Fruit fly (Drosophila melanogaster): ENCODE results near the gene CG14042.
A peak's percentile ranks its signal among the peaks of the same experiment; 100 is the strongest.

Gene CG14042

DNA sequence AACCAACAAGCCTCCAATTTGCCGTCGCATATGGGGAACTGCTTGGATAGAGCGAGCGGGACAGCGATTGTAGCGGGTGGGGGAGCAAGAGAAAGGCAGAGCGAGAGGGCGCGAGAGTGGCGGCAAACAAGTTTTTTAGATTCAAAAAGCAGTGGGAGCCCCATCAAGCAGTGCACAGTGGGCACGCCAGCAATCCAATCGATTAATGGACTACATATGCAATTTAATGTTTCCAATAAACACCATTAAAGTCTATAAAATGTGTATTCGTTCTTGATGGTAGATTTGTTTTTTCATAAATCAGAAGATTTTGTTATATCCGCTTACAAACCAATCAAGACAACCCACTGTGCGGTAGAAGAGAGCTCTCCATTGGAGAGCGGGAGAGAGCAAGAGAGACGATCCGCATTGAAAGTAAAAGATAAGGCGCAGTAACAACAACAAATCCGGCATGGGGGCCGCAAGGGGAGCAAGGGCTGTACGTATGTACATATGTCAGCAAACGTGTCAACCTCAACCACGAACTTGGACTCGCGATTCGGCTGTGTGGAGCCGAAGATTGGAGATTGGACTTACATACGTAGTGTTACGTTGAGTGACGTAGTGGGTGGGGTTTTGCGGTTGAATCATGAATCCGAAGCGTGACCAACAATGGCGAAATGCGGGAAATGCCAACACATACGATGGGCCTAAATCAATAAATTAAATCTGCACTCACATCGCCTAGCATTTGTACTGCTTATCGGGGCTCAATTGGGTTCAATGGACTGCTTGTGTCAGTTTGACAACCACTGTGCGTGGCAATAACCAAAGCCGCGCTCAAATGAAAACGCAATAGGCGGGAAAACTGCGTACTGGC, 39.9 kb upstream of the CG14042 start (continued):
- TF ChIP-seq ftz-f1 (GFP tag; optimal IDR thresholded peaks at IDR 0.05) (peak; percentile 88), CG10565 (GFP tag; optimal IDR thresholded peaks at IDR 0.05) (peak; percentile 97), H15 (GFP tag; IDR thresholded peaks at IDR 0.05) (peak; percentile 99), CG6254 (GFP tag; optimal IDR thresholded peaks at IDR 0.05) (peak; percentile 97), lola (GFP tag; optimal IDR thresholded peaks at IDR 0.05) (peak in 1 of 3 experiments; percentile 98), Lim3 (GFP tag; IDR thresholded peaks at IDR 0.05) (peak; percentile 99; the same call in 1 of the 2 replicates), YL-1 (GFP tag; optimal IDR thresholded peaks at IDR 0.05) (peak; percentile 97), ken (GFP tag; IDR thresholded peaks at IDR 0.05) (peak; percentile 99), CG10979 (tag; optimal IDR thresholded peaks at IDR 0.05) (peak; percentile 99), sug (tag; optimal IDR thresholded peaks at IDR 0.05) (peak; percentile 100), PHDP (tag; optimal IDR thresholded peaks at IDR 0.05) (peak; percentile 99), Bteb2 (GFP tag; optimal IDR thresholded peaks at IDR 0.05) (peak; percentile 98), HmgD (GFP tag; optimal IDR thresholded peaks at IDR 0.05) (peak; percentile 99), CG12769 (tag; optimal IDR thresholded peaks at IDR 0.05) (peak; percentile 99), HLHmδ (GFP tag; optimal IDR thresholded peaks at IDR 0.05) (peak; percentile 12), CG17359 (tag; optimal IDR thresholded peaks at IDR 0.05) (peak; percentile 99), CG10543 (GFP tag; optimal IDR thresholded peaks at IDR 0.05) (peak; percentile 98), CG13287 (GFP tag; IDR thresholded peaks at IDR 0.05; ENCODE audit: partially characterized antibody) (peak; percentile 69), Jarid2 (GFP tag; optimal IDR thresholded peaks at IDR 0.05) (peak; percentile 94), CG16815 (GFP tag; optimal IDR thresholded peaks at IDR 0.05) (peak; percentile 99), Opbp (GFP tag; IDR thresholded peaks at IDR 0.05; ENCODE audit: partially characterized antibody) (peak; percentile 66; the same call in 2 of the 3 replicates), Xrp1 (GFP tag; IDR thresholded peaks at IDR 0.05) (peak; percentile 99), CG6765 (GFP tag; optimal IDR thresholded peaks at IDR 0.05) (peak; percentile 97), CG1602 (GFP tag; optimal IDR thresholded peaks at IDR 0.05) (peak; percentile 100), CG33557 (GFP tag; optimal IDR thresholded peaks at IDR 0.05) (peak; percentile 98), CG17328 (GFP tag; IDR thresholded peaks at IDR 0.05) (peak; percentile 99), CG4424 (GFP tag; optimal IDR thresholded peaks at IDR 0.05) (peak; percentile 99), CG18764 (GFP tag; optimal IDR thresholded peaks at IDR 0.05) (peak; percentile 99), gt (GFP tag; IDR thresholded peaks at IDR 0.05) (peak; percentile 98), CG7987 (GFP tag; optimal IDR thresholded peaks at IDR 0.05) (peak; percentile 97), CG18262 (tag; optimal IDR thresholded peaks at IDR 0.05) (peak; percentile 99), CG15696 (tag; optimal IDR thresholded peaks at IDR 0.05) (peak; percentile 97), ind (GFP tag; optimal IDR thresholded peaks at IDR 0.05) (peak; percentile 99), CG3726 (GFP tag; IDR thresholded peaks at IDR 0.05) (peak; percentile 99), jing (GFP tag; optimal IDR thresholded peaks at IDR 0.05) (peak; percentile 99), Spps (tag; optimal IDR thresholded peaks at IDR 0.05) (peak; percentile 98), CG6791 (GFP tag; IDR thresholded peaks at IDR 0.05; ENCODE audit: partially characterized antibody) (peak; percentile 60; the same call in 1 of the 3 replicates), CG10654 (GFP tag; optimal IDR thresholded peaks at IDR 0.05) (peak; percentile 99), Deaf1 (tag; optimal IDR thresholded peaks at IDR 0.05) (peak; percentile 98), CG17361 (GFP tag; IDR thresholded peaks at IDR 0.05) (peak; percentile 99), chif (GFP tag; optimal IDR thresholded peaks at IDR 0.05) (peak; percentile 99), CG10462 (GFP tag; optimal IDR thresholded peaks at IDR 0.05) (peak; percentile 98), ems (GFP tag; optimal IDR thresholded peaks at IDR 0.05) (peak; percentile 99), pita (GFP tag; optimal IDR thresholded peaks at IDR 0.05) (no peak), CG17912 (GFP tag; optimal IDR thresholded peaks at IDR 0.05) (peak; percentile 96), CG2712 (tag; optimal IDR thresholded peaks at IDR 0.05) (peak; percentile 99), her (GFP tag; optimal IDR thresholded peaks at IDR 0.05) (peak; percentile 97), CG2116 (GFP tag; optimal IDR thresholded peaks at IDR 0.05) (peak; percentile 88)
